Worm (Caenorhabditis elegans) whole organism, L4/young adult: ENCODE measurements around the gene ZK813.7.

Experiments
- W03F9.2 ChIP-seq: fragments of 150-350 bp; optimal IDR thresholded peaks from 2 replicates; lab custom pipeline; 2014; ENCODE audit warnings: missing biosample characterization, missing genetic modification characterization
- dao-5 ChIP-seq: sonication (generic microtip); optimal IDR thresholded peaks from 2 replicates; lab custom pipeline; 2016; ENCODE audit warnings: missing genotype, missing genetic modification characterization, moderate library complexity, missing compliant biosample characterization
- him-1 ChIP-seq: sonication (generic microtip); optimal IDR thresholded peaks from 2 replicates; lab custom pipeline; 2016; ENCODE audit warnings: missing genotype, missing genetic modification reagents, missing genetic modification characterization, missing compliant biosample characterization

- no peak for TF ChIP-seq dao-5
- TF ChIP-seq him-1, result no peak
- no peak for TF ChIP-seq W03F9.2 (tag; lab: Kevin White, UChicago)
Observed at ce11 chrX:3416063-3416462, 28.6 kb upstream of the ZK813.7 start.
